Fruit fly (Drosophila melanogaster): Measurements from ENCODE around the gene CG14605.

CG14605 gene

DNA sequence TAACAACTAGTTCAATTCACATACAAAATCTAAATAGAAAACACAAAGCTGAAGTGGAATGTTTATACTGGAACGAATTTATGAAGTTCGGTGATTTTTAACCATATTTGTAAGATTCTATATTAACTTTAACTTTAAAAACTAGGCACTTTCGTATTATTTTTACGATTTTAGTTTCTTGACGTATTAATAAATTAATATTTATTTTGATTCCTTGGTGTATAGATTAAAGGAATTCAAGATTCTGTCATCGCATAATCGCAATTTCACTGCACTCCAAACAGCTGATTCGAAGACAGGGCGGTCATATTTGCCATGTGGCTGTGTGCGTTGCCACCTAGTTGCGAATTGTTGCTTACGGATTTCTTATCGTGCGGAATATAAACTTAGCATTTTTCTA, 30.0 kb upstream of the CG14605 start, which contains the start of the genes CG1227 and Dtwd2 (continued):
- TF ChIP-seq Hr3 (GFP tag; optimal IDR thresholded peaks at IDR 0.05): peak; percentile 76
- no peak for TF ChIP-seq CG15073 (GFP tag; optimal IDR thresholded peaks at IDR 0.05)
- TF ChIP-seq CG18011 (GFP tag; optimal IDR thresholded peaks at IDR 0.05): peak; percentile 75
- TF ChIP-seq CG18599 (GFP tag; optimal IDR thresholded peaks at IDR 0.05): peak; percentile 93
- TF ChIP-seq Bdp1 (GFP tag; optimal IDR thresholded peaks at IDR 0.05): peak; percentile 13
- peak; percentile 85 to 96 for TF ChIP-seq crp (GFP tag; optimal IDR thresholded peaks at IDR 0.05)
- peak; percentile 77 for TF ChIP-seq CG4707 (GFP tag; optimal IDR thresholded peaks at IDR 0.05)
- peak; percentile 93 for TF ChIP-seq oc (tag; optimal IDR thresholded peaks at IDR 0.05)
- peak; percentile 51; the same call in 1 of the 2 replicates for TF ChIP-seq Poxn (GFP tag; IDR thresholded peaks at IDR 0.05)
- TF ChIP-seq CG11695 (GFP tag; IDR thresholded peaks at IDR 0.05): peak; percentile 93
- peak; percentile 78 for TF ChIP-seq CG32772 (GFP tag; IDR thresholded peaks at IDR 0.05)
- no peak for TF ChIP-seq CG9876 (GFP tag; optimal IDR thresholded peaks at IDR 0.05)
- TF ChIP-seq Lim3 (GFP tag; IDR thresholded peaks at IDR 0.05): no peak
- TF ChIP-seq CG1024 (GFP tag; IDR thresholded peaks at IDR 0.05): peak; percentile 62; the same call in 1 of the 2 replicates
- peak; percentile 97 for TF ChIP-seq CG12299 (tag; optimal IDR thresholded peaks at IDR 0.05)
- peak; percentile 8 for TF ChIP-seq CTCF (GFP tag; optimal IDR thresholded peaks at IDR 0.05)
- TF ChIP-seq dysf (GFP tag; IDR thresholded peaks at IDR 0.05): peak; percentile 93
- TF ChIP-seq CG11696 (GFP tag; IDR thresholded peaks at IDR 0.05): peak; percentile 79
- TF ChIP-seq CG8089 (GFP tag; optimal IDR thresholded peaks at IDR 0.05): peak; percentile 7
- TF ChIP-seq CG6254 (GFP tag; optimal IDR thresholded peaks at IDR 0.05): peak; percentile 54
- peak; percentile 86 for TF ChIP-seq lilli (GFP tag; optimal IDR thresholded peaks at IDR 0.05)
- peak; percentile 65 for TF ChIP-seq CG9215 (GFP tag; IDR thresholded peaks at IDR 0.05)
- TF ChIP-seq CG4424 (GFP tag; optimal IDR thresholded peaks at IDR 0.05): peak; percentile 81
- TF ChIP-seq HmgZ (tag; optimal IDR thresholded peaks at IDR 0.05): peak; percentile 96
- TF ChIP-seq gsb (GFP tag; IDR thresholded peaks at IDR 0.05): peak; percentile 81
- TF ChIP-seq chinmo (GFP tag; IDR thresholded peaks at IDR 0.05; ENCODE audit: partially characterized antibody): no peak
- peak; percentile 90 for TF ChIP-seq scrt (GFP tag; optimal IDR thresholded peaks at IDR 0.05)
- TF ChIP-seq CG10654 (GFP tag; optimal IDR thresholded peaks at IDR 0.05): peak; percentile 58
- peak; percentile 47; the same call in 1 of the 2 replicates for TF ChIP-seq Rx (GFP tag; IDR thresholded peaks at IDR 0.05)
- peak; percentile 55 for TF ChIP-seq NK7.1 (GFP tag; optimal IDR thresholded peaks at IDR 0.05)
- TF ChIP-seq Hmr (GFP tag; optimal IDR thresholded peaks at IDR 0.05): peak; percentile 92
- peak; percentile 96 for TF ChIP-seq Xrp1 (GFP tag; IDR thresholded peaks at IDR 0.05)
- TF ChIP-seq Mad (GFP tag; optimal IDR thresholded peaks at IDR 0.05): peak; percentile 33
- TF ChIP-seq trem (tag; optimal IDR thresholded peaks at IDR 0.05): peak; percentile 90
- TF ChIP-seq ATbp (GFP tag; optimal IDR thresholded peaks at IDR 0.05): peak; percentile 83
- TF ChIP-seq CG6765 (GFP tag; optimal IDR thresholded peaks at IDR 0.05): peak; percentile 92
- no peak for TF ChIP-seq ash1 (GFP tag; optimal IDR thresholded peaks at IDR 0.05)
- TF ChIP-seq sd (tag; optimal IDR thresholded peaks at IDR 0.05): peak; percentile 92
- TF ChIP-seq CG15011 (GFP tag; optimal IDR thresholded peaks at IDR 0.05): no peak
- TF ChIP-seq Drgx (GFP tag; IDR thresholded peaks at IDR 0.05): peak; percentile 97
- TF ChIP-seq lab (GFP tag; optimal IDR thresholded peaks at IDR 0.05): peak; percentile 94
- peak; percentile 95 for TF ChIP-seq CG2712 (tag; optimal IDR thresholded peaks at IDR 0.05)
- peak; percentile 71 for TF ChIP-seq pho (GFP tag; optimal IDR thresholded peaks at IDR 0.05)
- no peak for TF ChIP-seq cad (GFP tag; optimal IDR thresholded peaks at IDR 0.05)
- no peak for TF ChIP-seq Trl (optimal IDR thresholded peaks at IDR 0.05)
- TF ChIP-seq Trl (GFP tag; optimal IDR thresholded peaks at IDR 0.05): peak; percentile 64
- no peak for TF ChIP-seq CG42726 (GFP tag; IDR thresholded peaks at IDR 0.05; ENCODE audit: partially characterized antibody)
- TF ChIP-seq hkb (optimal IDR thresholded peaks at IDR 0.05): no peak
- TF ChIP-seq hkb (GFP tag; IDR thresholded peaks at IDR 0.05): peak; percentile 91
- no peak for TF ChIP-seq zen2 (GFP tag; IDR thresholded peaks at IDR 0.05; ENCODE audit: partially characterized antibody)
- TF ChIP-seq CG3281 (GFP tag; optimal IDR thresholded peaks at IDR 0.05): peak; percentile 100
- no peak for TF ChIP-seq Nf-YC (tag; optimal IDR thresholded peaks at IDR 0.05)

All from whole organism, embryonic.